Worm (Caenorhabditis elegans): Measurements from ENCODE around the gene ttr-24.

DNA sequence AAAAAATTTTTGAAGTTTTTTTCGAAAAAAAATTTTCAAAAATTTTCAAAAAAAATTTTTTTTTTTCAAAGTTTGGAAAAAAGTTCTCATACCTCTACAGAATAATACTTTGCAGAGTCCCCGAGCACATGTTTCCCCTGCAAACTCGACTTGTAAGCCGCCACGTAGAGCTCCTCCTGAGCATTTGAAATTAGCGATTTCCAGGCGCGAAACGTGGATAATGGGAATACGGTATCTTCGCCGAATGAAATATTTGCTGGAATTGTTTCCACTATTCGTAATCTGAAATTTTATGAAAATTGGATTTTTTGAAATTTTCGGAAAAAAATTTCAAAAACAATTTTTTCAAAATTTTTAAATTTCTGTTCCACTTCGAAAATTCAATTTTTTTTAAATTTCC, 19.7 kb upstream of the ttr-24 start:
- TF ChIP-seq ztf-18 (tag; optimal IDR thresholded peaks at IDR 0.05), result no peak
- no peak for TF ChIP-seq B0035.1 (tag; optimal IDR thresholded peaks at IDR 0.05)
- TF ChIP-seq atf-7 (tag; optimal IDR thresholded peaks at IDR 0.05), result peak; percentile 63
